Worm (Caenorhabditis elegans) whole organism, late embryonic: ENCODE data around the gene R12H7.4.
A peak's percentile ranks its signal among the peaks of the same experiment; 100 is the strongest.

ENCODE experiments used
- C08G9.2 ChIP-seq: sonication (generic microtip); optimal IDR thresholded peaks from 2 replicates; lab custom pipeline; 2016; ENCODE audit warnings: mild to moderate bottlenecking, missing genetic modification characterization, moderate library complexity, missing compliant biosample characterization
- C38D4.7 ChIP-seq: fragments of 200-800 bp; sonication (Bioruptor generic); optimal IDR thresholded peaks from 2 replicates; lab custom pipeline; 2018; ENCODE audit warnings: mild to moderate bottlenecking, missing genetic modification characterization, moderate library complexity, missing compliant biosample characterization
- T23F11.4 ChIP-seq: fragments of 200-800 bp; sonication (Bioruptor generic); optimal IDR thresholded peaks from 2 replicates; lab custom pipeline; 2018; ENCODE audit warnings: mild to moderate bottlenecking, missing genetic modification characterization, missing compliant biosample characterization
- ahr-1 ChIP-seq: sonication (generic microtip); optimal IDR thresholded peaks from 2 replicates; lab custom pipeline; 2016; ENCODE audit warnings: missing genetic modification characterization, missing compliant biosample characterization
- ama-1 ChIP-seq: fragments of 150-350 bp; optimal IDR thresholded peaks from 2 replicates; lab custom pipeline; 2014
- ceh-2 ChIP-seq: sonication (generic microtip); optimal IDR thresholded peaks from 2 replicates; lab custom pipeline; 2016; ENCODE audit warnings: missing genotype, missing genetic modification characterization, missing compliant biosample characterization
- ceh-24 ChIP-seq: sonication (generic microtip); optimal IDR thresholded peaks from 2 replicates; lab custom pipeline; 2016; ENCODE audit warnings: mild to moderate bottlenecking, missing genetic modification characterization, missing compliant biosample characterization
- ceh-30 ChIP-seq: fragments of 150-350 bp; optimal IDR thresholded peaks from 2 replicates; lab custom pipeline; 2014; ENCODE audit warnings: missing biosample characterization, missing genetic modification characterization
- ceh-31 ChIP-seq: sonication (generic microtip); optimal IDR thresholded peaks from 2 replicates; lab custom pipeline; 2016; ENCODE audit warnings: missing genetic modification characterization, missing compliant biosample characterization
- ceh-34 ChIP-seq: sonication (generic microtip); optimal IDR thresholded peaks from 2 replicates; lab custom pipeline; 2016; ENCODE audit warnings: mild to moderate bottlenecking, missing genetic modification characterization, missing compliant biosample characterization
- ceh-48 ChIP-seq: sonication (generic microtip); optimal IDR thresholded peaks from 2 replicates; lab custom pipeline; 2016; ENCODE audit warnings: missing genetic modification characterization, inconsistent platforms, missing compliant biosample characterization
- ceh-6 ChIP-seq: fragments of 200-800 bp; sonication (Bioruptor generic); optimal IDR thresholded peaks from 2 replicates; lab custom pipeline; 2018; ENCODE audit warnings: mild to moderate bottlenecking, missing genetic modification characterization, missing compliant biosample characterization
- ceh-9 ChIP-seq: sonication (generic microtip); optimal IDR thresholded peaks from 2 replicates; lab custom pipeline; 2016; ENCODE audit warnings: mild to moderate bottlenecking, missing genetic modification characterization, inconsistent platforms, missing compliant biosample characterization
- dmd-4 ChIP-seq: sonication (generic microtip); optimal IDR thresholded peaks from 2 replicates; lab custom pipeline; 2016; ENCODE audit warnings: borderline replicate concordance, missing genetic modification characterization, missing compliant biosample characterization
- dve-1 ChIP-seq: sonication (generic microtip); optimal IDR thresholded peaks from 2 replicates; lab custom pipeline; 2017; ENCODE audit warnings: antibody characterized with exemption, mild to moderate bottlenecking, missing genetic modification characterization, missing compliant biosample characterization
- elt-2 ChIP-seq: sonication (generic microtip); optimal IDR thresholded peaks from 2 replicates; lab custom pipeline; 2016; ENCODE audit warnings: missing genetic modification reagents, missing genetic modification characterization, missing compliant biosample characterization
- ets-4 ChIP-seq: sonication (generic microtip); optimal IDR thresholded peaks from 2 replicates; lab custom pipeline; 2016; ENCODE audit warnings: missing genetic modification characterization, missing compliant biosample characterization
- eyg-1 ChIP-seq: sonication (generic microtip); optimal IDR thresholded peaks from 2 replicates; lab custom pipeline; 2016; ENCODE audit warnings: missing genotype, missing genetic modification characterization, missing compliant biosample characterization
- fkh-6 ChIP-seq: sonication (generic microtip); optimal IDR thresholded peaks from 2 replicates; lab custom pipeline; 2016; ENCODE audit warnings: missing genetic modification characterization, missing compliant biosample characterization
- hlh-13 ChIP-seq: fragments of 200-800 bp; sonication (Bioruptor generic); optimal IDR thresholded peaks from 2 replicates; lab custom pipeline; 2018; ENCODE audit warnings: mild to moderate bottlenecking, missing genetic modification characterization, missing compliant biosample characterization
- hlh-30 ChIP-seq: sonication (generic microtip); optimal IDR thresholded peaks from 2 replicates; lab custom pipeline; 2017; ENCODE audit warnings: antibody characterized with exemption, missing genetic modification characterization, missing compliant biosample characterization; ENCODE audit not compliant: insufficient read depth
- hlh-6 ChIP-seq: sonication (generic microtip); optimal IDR thresholded peaks from 2 replicates; lab custom pipeline; 2016; ENCODE audit warnings: missing genotype, missing genetic modification characterization, missing compliant biosample characterization
- hlh-8 ChIP-seq: sonication (generic microtip); optimal IDR thresholded peaks from 2 replicates; lab custom pipeline; 2016; ENCODE audit warnings: missing genotype, missing genetic modification characterization, missing compliant biosample characterization
- mec-3 ChIP-seq: sonication (generic microtip); optimal IDR thresholded peaks from 2 replicates; lab custom pipeline; 2016; ENCODE audit warnings: borderline replicate concordance, missing genetic modification characterization, missing compliant biosample characterization
- nfya-1 ChIP-seq: sonication (generic microtip); optimal IDR thresholded peaks from 2 replicates; lab custom pipeline; 2017; ENCODE audit warnings: missing genetic modification characterization, mild to moderate bottlenecking, missing compliant biosample characterization, antibody characterized with exemption, moderate library complexity
- nhr-11 ChIP-seq: fragments of 150-350 bp; optimal IDR thresholded peaks from 2 replicates; lab custom pipeline; 2014; ENCODE audit warnings: missing biosample characterization, missing genetic modification characterization
- odd-2 ChIP-seq: sonication (generic microtip); optimal IDR thresholded peaks from 2 replicates; lab custom pipeline; 2017; ENCODE audit warnings: antibody characterized with exemption, mild to moderate bottlenecking, missing genetic modification characterization, missing compliant biosample characterization
- pha-4 ChIP-seq: fragments of 150-350 bp; optimal IDR thresholded peaks from 2 replicates; lab custom pipeline; 2018; ENCODE audit warnings: missing biosample characterization, missing genetic modification reagents, missing genetic modification characterization
- pqm-1 ChIP-seq: sonication (generic microtip); optimal IDR thresholded peaks from 2 replicates; lab custom pipeline; 2016; ENCODE audit warnings: missing genetic modification characterization, missing compliant biosample characterization
- pros-1 ChIP-seq: fragments of 150-350 bp; optimal IDR thresholded peaks from 2 replicates; lab custom pipeline; 2014; ENCODE audit warnings: missing biosample characterization, missing genetic modification reagents, missing genetic modification characterization
- ref-2 ChIP-seq: sonication (generic microtip); optimal IDR thresholded peaks from 2 replicates; lab custom pipeline; 2016; ENCODE audit warnings: missing genetic modification characterization, missing compliant biosample characterization
- rnt-1 ChIP-seq: sonication (generic microtip); optimal IDR thresholded peaks from 2 replicates; lab custom pipeline; 2016; ENCODE audit warnings: missing genetic modification characterization, missing compliant biosample characterization
- tbx-2 ChIP-seq: sonication (generic microtip); optimal IDR thresholded peaks from 2 replicates; lab custom pipeline; 2016; ENCODE audit warnings: missing genetic modification characterization, missing compliant biosample characterization
- ttx-3 ChIP-seq: sonication (generic microtip); optimal IDR thresholded peaks from 2 replicates; lab custom pipeline; 2016; ENCODE audit warnings: missing genetic modification reagents, missing genetic modification characterization, missing compliant biosample characterization
- unc-42 ChIP-seq: sonication (generic microtip); optimal IDR thresholded peaks from 2 replicates; lab custom pipeline; 2016; ENCODE audit warnings: missing genotype, missing genetic modification characterization, missing compliant biosample characterization
- unc-55 ChIP-seq: sonication (generic microtip); optimal IDR thresholded peaks from 2 replicates; lab custom pipeline; 2017; ENCODE audit warnings: missing biosample characterization, missing genetic modification reagents, missing genetic modification characterization
- unc-86 ChIP-seq: sonication (generic microtip); optimal IDR thresholded peaks from 2 replicates; lab custom pipeline; 2016; ENCODE audit warnings: missing genetic modification characterization, missing compliant biosample characterization
- ztf-16 ChIP-seq: sonication (generic microtip); optimal IDR thresholded peaks from 2 replicates; lab custom pipeline; 2017; ENCODE audit warnings: missing genetic modification characterization, missing compliant biosample characterization

R12H7.4 gene

DNA sequence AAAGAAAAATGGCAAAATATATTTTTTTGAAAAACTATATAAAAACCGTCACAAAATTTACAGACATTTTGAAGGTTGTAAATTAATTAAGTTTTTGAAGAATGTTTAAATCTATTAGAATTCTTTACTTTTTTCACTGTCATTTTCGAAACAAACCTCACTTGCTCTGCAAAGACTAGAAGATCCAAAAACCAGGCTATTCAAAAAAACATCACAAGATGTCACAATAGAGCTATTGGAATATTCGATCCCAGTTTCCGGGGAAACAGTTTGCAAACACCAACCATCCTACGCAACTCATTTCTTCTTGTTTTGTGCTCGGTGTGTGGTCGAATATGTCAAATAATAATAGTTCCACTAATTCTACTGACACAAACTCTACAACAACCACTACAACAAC is at the start of gene R12H7.4:
TSS of gene R12H7.4 (plus strand) at position 301 of the 400 bp plus-strand sequence.
- no peak for TF ChIP-seq eyg-1 (tag; lab: Kevin White, UChicago)

DNA sequence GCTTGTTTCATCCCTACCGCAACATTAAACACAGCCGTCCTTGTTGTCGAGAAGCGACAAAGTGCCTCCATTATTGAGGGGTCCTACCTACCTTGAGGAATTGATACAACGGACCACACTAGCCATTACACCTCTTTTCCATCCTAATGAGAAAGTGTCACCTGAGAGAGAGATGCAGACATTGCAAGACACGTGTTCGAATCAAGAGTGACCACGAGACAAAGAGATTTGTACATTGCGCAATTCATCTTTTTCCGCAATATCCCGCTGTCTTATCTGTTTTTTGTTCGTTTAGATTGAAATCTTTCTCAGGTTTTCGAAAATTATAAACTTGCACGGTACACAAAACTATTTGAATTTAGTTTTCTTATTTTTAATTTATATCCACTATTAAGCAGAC is 47.8 kb upstream of the R12H7.4 start:
- TF ChIP-seq hlh-30, result peak; percentile 92
- TF ChIP-seq rnt-1, result peak; percentile 72
- TF ChIP-seq pros-1, result no peak
- TF ChIP-seq ceh-24 (tag; lab: Kevin White, UChicago), result no peak
- TF ChIP-seq mec-3 (tag; lab: Kevin White, UChicago), result no peak
- TF ChIP-seq elt-2 (tag; lab: Kevin White, UChicago), result peak; percentile 34
- TF ChIP-seq dmd-4, result no peak
- no peak for TF ChIP-seq ceh-6
- no peak for TF ChIP-seq hlh-13 (GFP tag; lab: Kevin White, UChicago)
- no peak for TF ChIP-seq ceh-9 (tag; lab: Kevin White, UChicago)
- TF ChIP-seq ahr-1 (tag; lab: Kevin White, UChicago), result no peak
- peak; percentile 42 for TF ChIP-seq ceh-34 (tag; lab: Kevin White, UChicago)
- peak; percentile 68 for TF ChIP-seq ref-2
- TF ChIP-seq unc-55 (GFP tag; lab: Kevin White, UChicago), result peak; percentile 83
- TF ChIP-seq hlh-6 (tag; lab: Kevin White, UChicago), result no peak
- no peak for TF ChIP-seq ets-4
- TF ChIP-seq nfya-1 (tag; lab: Kevin White, UChicago), result peak; percentile 29
- TF ChIP-seq tbx-2, result peak; percentile 54

ce11 chrX:13169975-13170374 is 46.9 kb upstream of the R12H7.4 start, which contains the start of gene mob-2:
Gene mob-2, minus strand, starts transcription at chrX:13170075.
- no peak for TF ChIP-seq pqm-1 (tag; lab: Kevin White, UChicago)
- TF ChIP-seq C08G9.2 (tag; lab: Kevin White, UChicago), result no peak
- no peak for TF ChIP-seq pha-4
- no peak for TF ChIP-seq hlh-6 (tag; lab: Kevin White, UChicago)
- TF ChIP-seq ceh-2 (tag; lab: Kevin White, UChicago), result no peak
- no peak for TF ChIP-seq eyg-1 (tag; lab: Kevin White, UChicago)
- no peak for TF ChIP-seq ahr-1 (tag; lab: Kevin White, UChicago)
- TF ChIP-seq T23F11.4 (GFP tag; lab: Kevin White, UChicago), result no peak
- no peak for TF ChIP-seq ztf-16 (tag; lab: Kevin White, UChicago)
- no peak for TF ChIP-seq ttx-3 (tag; lab: Kevin White, UChicago)
- no peak for TF ChIP-seq unc-86 (tag; lab: Kevin White, UChicago)
- no peak for TF ChIP-seq ceh-48 (tag; lab: Kevin White, UChicago)
- TF ChIP-seq mec-3 (tag; lab: Kevin White, UChicago), result no peak
- no peak for TF ChIP-seq ama-1 (lab: Kevin White, UChicago)

ce11 chrX:13170804-13171203 is 46.1 kb upstream of the R12H7.4 start:
- no peak for TF ChIP-seq pha-4

- no peak for TF ChIP-seq C38D4.7 (GFP tag; lab: Kevin White, UChicago)
- no peak for TF ChIP-seq hlh-8 (tag; lab: Kevin White, UChicago)
- TF ChIP-seq unc-55 (GFP tag; lab: Kevin White, UChicago), result peak; percentile 12
- no peak for TF ChIP-seq nhr-11 (tag; lab: Kevin White, UChicago)
- TF ChIP-seq tbx-2, result peak; percentile 16
- peak; percentile 39 for TF ChIP-seq C08G9.2 (tag; lab: Kevin White, UChicago)
- TF ChIP-seq ama-1 (lab: Kevin White, UChicago), result no peak
- no peak for TF ChIP-seq dve-1 (tag; lab: Kevin White, UChicago)
- peak; percentile 49 for TF ChIP-seq ceh-31 (tag; lab: Kevin White, UChicago)
- no peak for TF ChIP-seq ceh-30
- peak; percentile 75 for TF ChIP-seq unc-42 (tag; lab: Kevin White, UChicago)
- no peak for TF ChIP-seq odd-2
- TF ChIP-seq fkh-6 (tag; lab: Kevin White, UChicago), result no peak
- no peak for TF ChIP-seq ceh-9 (tag; lab: Kevin White, UChicago)
- TF ChIP-seq ceh-34 (tag; lab: Kevin White, UChicago), result peak; percentile 28
Measured at ce11 chrX:13171206-13171605, 45.7 kb upstream of the R12H7.4 start.
